Fruit fly (Drosophila melanogaster) whole organism, embryonic: Measurements from ENCODE around the gene CG14537.

Source experiments
- CG11504 ChIP-seq: fragments of 200-800 bp; sonication (Bioruptor generic); optimal IDR thresholded peaks from 3 replicates; lab custom pipeline; 2019; ENCODE audit warnings: missing biosample characterization, mild to moderate bottlenecking, missing genetic modification characterization, moderate library complexity
- CG12071 ChIP-seq: fragments of 200-800 bp; sonication (Bioruptor generic); optimal IDR thresholded peaks from 3 replicates; lab custom pipeline; 2018; ENCODE audit warnings: missing biosample characterization, mild to moderate bottlenecking, missing genetic modification characterization
- CG1233 ChIP-seq: fragments of 200-800 bp; sonication (Bioruptor generic); optimal IDR thresholded peaks from 4 replicates; lab custom pipeline; 2018; ENCODE audit warnings: missing biosample characterization, mild to moderate bottlenecking, missing genetic modification characterization
- CG12769 ChIP-seq: fragments of 200-800 bp; sonication (Bioruptor generic); optimal IDR thresholded peaks from 2 replicates; lab custom pipeline; 2019; ENCODE audit warnings: missing biosample characterization, mild to moderate bottlenecking, missing genetic modification characterization, moderate library complexity
- CG13296 ChIP-seq: fragments of 200-800 bp; sonication (Bioruptor generic); optimal IDR thresholded peaks from 3 replicates; lab custom pipeline; 2018; ENCODE audit warnings: missing biosample characterization, mild to moderate bottlenecking, missing genetic modification characterization
- CG14710 ChIP-seq: fragments of 200-800 bp; sonication (Bioruptor generic); optimal IDR thresholded peaks from 3 replicates; lab custom pipeline; 2019; ENCODE audit warnings: missing biosample characterization, mild to moderate bottlenecking, missing genetic modification characterization, moderate library complexity
- CG15696 ChIP-seq: fragments of 200-800 bp; sonication (Bioruptor generic); optimal IDR thresholded peaks from 2 replicates; lab custom pipeline; 2019; ENCODE audit warnings: missing biosample characterization, mild to moderate bottlenecking, missing genetic modification characterization, moderate library complexity
- CG17328 ChIP-seq: fragments of 200-800 bp; sonication (Bioruptor generic); IDR thresholded peaks from 2 replicates; pipeline ENCODE4 v1.3.6; 2022; ENCODE audit warnings: missing biosample characterization, missing genetic modification characterization
- CG17385 ChIP-seq: fragments of 200-800 bp; sonication (Bioruptor generic); optimal IDR thresholded peaks from 3 replicates; lab custom pipeline; 2018; ENCODE audit warnings: missing biosample characterization, mild to moderate bottlenecking, missing genetic modification characterization
- CG31224 ChIP-seq: fragments of 200-800 bp; sonication (Bioruptor generic); IDR thresholded peaks from 2 replicates; pipeline ENCODE4 v1.3.6; 2022; ENCODE audit warnings: missing biosample characterization, missing genetic modification characterization
- CG34422 ChIP-seq: fragments of 200-800 bp; sonication (Bioruptor generic); IDR thresholded peaks from 3 replicates; pipeline ENCODE4 v1.3.6; 2022; ENCODE audit warnings: missing biosample characterization, missing genetic modification characterization
- CG42726 ChIP-seq: fragments of 200-800 bp; sonication (Bioruptor generic); IDR thresholded peaks from 2 replicates; pipeline ENCODE4 v1.3.6; 2022; ENCODE audit warnings: missing biosample characterization, missing genetic modification characterization; ENCODE audit not compliant: partially characterized antibody
- CG6254 ChIP-seq: fragments of 200-800 bp; sonication (Bioruptor generic); optimal IDR thresholded peaks from 3 replicates; lab custom pipeline; 2017; ENCODE audit warnings: mild to moderate bottlenecking, missing biosample characterization, missing genetic modification reagents, missing genetic modification characterization
- CG6689 ChIP-seq: fragments of 200-800 bp; sonication (Bioruptor generic); IDR thresholded peaks from 2 replicates; pipeline ENCODE4 v1.3.6; 2022; ENCODE audit warnings: missing biosample characterization, missing genetic modification characterization
- CG7372 ChIP-seq: fragments of 200-800 bp; sonication (Bioruptor generic); IDR thresholded peaks from 2 replicates; pipeline ENCODE4 v1.3.6; 2022; ENCODE audit warnings: missing biosample characterization, missing genetic modification characterization
- CG7556 ChIP-seq: fragments of 200-800 bp; sonication (Bioruptor generic); optimal IDR thresholded peaks from 2 replicates; lab custom pipeline; 2017; ENCODE audit warnings: missing biosample characterization, mild to moderate bottlenecking, missing genetic modification characterization
- CG8290 ChIP-seq, 3 experiments: fragments of 200-800 bp; sonication (Bioruptor generic); optimal IDR thresholded peaks; 2 replicates each; lab custom pipeline; 2016 to 2019; ENCODE audit warnings: missing biosample characterization in 3 of 3, missing genetic modification characterization in 3 of 3, mild to moderate bottlenecking in 2 of 3, moderate library complexity in 1 of 3
- CHES-1-like ChIP-seq: fragments of 200-800 bp; sonication (Bioruptor generic); optimal IDR thresholded peaks from 2 replicates; lab custom pipeline; 2016; ENCODE audit warnings: missing biosample characterization, missing genetic modification characterization
- CrebB ChIP-seq: fragments of 200-800 bp; sonication (Bioruptor generic); optimal IDR thresholded peaks from 3 replicates; lab custom pipeline; 2018; ENCODE audit warnings: missing biosample characterization, mild to moderate bottlenecking, missing genetic modification characterization
- Dp ChIP-seq: fragments of 200-800 bp; sonication (Bioruptor generic); optimal IDR thresholded peaks from 2 replicates; lab custom pipeline; 2018; ENCODE audit warnings: missing biosample characterization, mild to moderate bottlenecking, missing genetic modification characterization, moderate library complexity
- Fer3 ChIP-seq: fragments of 200-800 bp; sonication (Bioruptor generic); optimal IDR thresholded peaks from 2 replicates; lab custom pipeline; 2018; ENCODE audit warnings: missing biosample characterization, mild to moderate bottlenecking, missing genetic modification characterization, moderate library complexity
- Hr78 ChIP-seq, 2 experiments: fragments of 200-800 bp in 1 of 2; fragments of >200 bp in 1 of 2; sonication (Bioruptor generic) in 1 of 2; optimal IDR thresholded peaks; 2 replicates each; lab custom pipeline; 2017 to 2019; ENCODE audit warnings: missing biosample characterization in 2 of 2, missing genetic modification characterization in 2 of 2, mild to moderate bottlenecking in 1 of 2, moderate library complexity in 1 of 2
- PHDP ChIP-seq: fragments of 200-800 bp; sonication (Bioruptor generic); optimal IDR thresholded peaks from 3 replicates; lab custom pipeline; 2018; ENCODE audit warnings: missing biosample characterization, mild to moderate bottlenecking, missing genetic modification characterization, moderate library complexity
- Rfx ChIP-seq: fragments of 200-800 bp; sonication (Bioruptor generic); IDR thresholded peaks from 2 replicates; pipeline ENCODE4 v1.3.6; 2022; ENCODE audit warnings: missing biosample characterization, missing genetic modification characterization
- Sox100B ChIP-seq: fragments of 200-800 bp; sonication (Bioruptor generic); optimal IDR thresholded peaks from 3 replicates; lab custom pipeline; 2018; ENCODE audit warnings: missing biosample characterization, mild to moderate bottlenecking, missing genetic modification characterization
- Sox102F ChIP-seq: fragments of 200-800 bp; sonication (Bioruptor generic); optimal IDR thresholded peaks from 2 replicates; lab custom pipeline; 2018; ENCODE audit warnings: missing biosample characterization, mild to moderate bottlenecking, missing genetic modification characterization, moderate library complexity
- Trl ChIP-seq, 3 experiments: fragments of >200 bp in 2 of 3; fragments of 200-800 bp in 1 of 3; sonication (Bioruptor generic) in 1 of 3; optimal IDR thresholded peaks; 2 replicates in 1 of 3; 3 replicates in 2 of 3; lab custom pipeline; 2016 to 2017; ENCODE audit warnings: missing biosample characterization in 1 of 3, missing genetic modification characterization in 1 of 3
- Xrp1 ChIP-seq: fragments of 200-800 bp; sonication (Bioruptor generic); IDR thresholded peaks from 2 replicates; pipeline ENCODE4 v1.3.6; 2022; ENCODE audit warnings: missing biosample characterization, missing genetic modification characterization
- bigmax ChIP-seq: fragments of 200-800 bp; sonication (Bioruptor generic); optimal IDR thresholded peaks from 2 replicates; lab custom pipeline; 2018; ENCODE audit warnings: missing biosample characterization, mild to moderate bottlenecking, missing genetic modification characterization
- cas ChIP-seq: fragments of 200-800 bp; sonication (Bioruptor generic); IDR thresholded peaks from 2 replicates; pipeline ENCODE4 v1.3.6; 2022; ENCODE audit warnings: missing biosample characterization, missing genetic modification characterization
- corto ChIP-seq: fragments of 200-800 bp; sonication (Bioruptor generic); optimal IDR thresholded peaks from 2 replicates; lab custom pipeline; 2016; ENCODE audit warnings: missing biosample characterization, mild to moderate bottlenecking, missing genetic modification characterization, moderate library complexity
- dan ChIP-seq: fragments of 200-800 bp; sonication (Bioruptor generic); IDR thresholded peaks from 2 replicates; pipeline ENCODE4 v1.3.6; 2022; ENCODE audit warnings: missing biosample characterization, missing genetic modification characterization
- dmrt99B ChIP-seq: fragments of 200-800 bp; sonication (Bioruptor generic); optimal IDR thresholded peaks from 2 replicates; lab custom pipeline; 2018; ENCODE audit warnings: missing biosample characterization, mild to moderate bottlenecking, missing genetic modification characterization, moderate library complexity
- ewg ChIP-seq: fragments of 200-800 bp; sonication (Bioruptor generic); optimal IDR thresholded peaks from 3 replicates; lab custom pipeline; 2017; ENCODE audit warnings: mild to moderate bottlenecking, missing biosample characterization, missing genetic modification reagents, missing genetic modification characterization
- fd64A ChIP-seq: fragments of 200-800 bp; sonication (Bioruptor generic); optimal IDR thresholded peaks from 3 replicates; lab custom pipeline; 2018; ENCODE audit warnings: missing biosample characterization, mild to moderate bottlenecking, missing genetic modification characterization
- gcm ChIP-seq: fragments of 200-800 bp; sonication (Bioruptor generic); optimal IDR thresholded peaks from 2 replicates; lab custom pipeline; 2019; ENCODE audit warnings: missing biosample characterization, mild to moderate bottlenecking, missing genetic modification characterization, moderate library complexity
- gcm2 ChIP-seq: fragments of 200-800 bp; sonication (Bioruptor generic); optimal IDR thresholded peaks from 2 replicates; lab custom pipeline; 2016; ENCODE audit warnings: missing biosample characterization, missing genetic modification characterization
- ind ChIP-seq: fragments of 200-800 bp; sonication (Bioruptor generic); optimal IDR thresholded peaks from 3 replicates; lab custom pipeline; 2016; ENCODE audit warnings: missing biosample characterization, missing genetic modification characterization
- jing ChIP-seq: fragments of 200-800 bp; sonication (Bioruptor generic); optimal IDR thresholded peaks from 2 replicates; lab custom pipeline; 2018; ENCODE audit warnings: missing biosample characterization, mild to moderate bottlenecking, missing genetic modification characterization
- kni ChIP-seq: fragments of 200-800 bp; sonication (Bioruptor generic); optimal IDR thresholded peaks from 3 replicates; lab custom pipeline; 2017; ENCODE audit warnings: mild to moderate bottlenecking, missing biosample characterization, missing genetic modification reagents, missing genetic modification characterization
- pfk ChIP-seq: fragments of 200-800 bp; sonication (Bioruptor generic); optimal IDR thresholded peaks from 2 replicates; lab custom pipeline; 2018; ENCODE audit warnings: missing biosample characterization, mild to moderate bottlenecking, missing genetic modification characterization, moderate library complexity
- rib ChIP-seq: fragments of 200-800 bp; sonication (Bioruptor generic); IDR thresholded peaks from 2 replicates; pipeline ENCODE4 v1.3.6; 2022; ENCODE audit warnings: missing biosample characterization, missing genetic modification characterization
- salm ChIP-seq: fragments of 200-800 bp; sonication (Bioruptor generic); optimal IDR thresholded peaks from 2 replicates; lab custom pipeline; 2018; ENCODE audit warnings: missing biosample characterization, mild to moderate bottlenecking, missing genetic modification characterization
- so ChIP-seq: fragments of 200-800 bp; sonication (Bioruptor generic); IDR thresholded peaks from 3 replicates; pipeline ENCODE4 v1.3.6; 2022; ENCODE audit warnings: missing biosample characterization, missing genetic modification characterization
- tll ChIP-seq, 2 experiments: fragments of 200-800 bp in 1 of 2; fragments of >200 bp in 1 of 2; sonication (Bioruptor generic) in 1 of 2; optimal IDR thresholded peaks; 2 replicates each; lab custom pipeline; 2017 to 2019; ENCODE audit warnings: missing biosample characterization in 2 of 2, missing genetic modification characterization in 2 of 2, mild to moderate bottlenecking in 1 of 2, moderate library complexity in 1 of 2
- trem ChIP-seq: fragments of 200-800 bp; optimal IDR thresholded peaks from 3 replicates; lab custom pipeline; 2019; ENCODE audit warnings: missing biosample characterization, mild to moderate bottlenecking, missing genetic modification characterization, moderate library complexity
- yki ChIP-seq: fragments of >200 bp; optimal IDR thresholded peaks from 3 replicates; lab custom pipeline; 2018
- zen2 ChIP-seq: fragments of 200-800 bp; sonication (Bioruptor generic); IDR thresholded peaks from 3 replicates; pipeline ENCODE4 v1.3.6; 2022; ENCODE audit warnings: missing biosample characterization, missing genetic modification characterization; ENCODE audit not compliant: partially characterized antibody
- zfh2 ChIP-seq: fragments of 200-800 bp; sonication (Bioruptor generic); optimal IDR thresholded peaks from 2 replicates; lab custom pipeline; 2016; ENCODE audit warnings: missing biosample characterization, missing genetic modification characterization

Gene CG14537

dm6 chr2L:7828901-7829300 is 11.4 kb upstream of the CG14537 start (continued):
- TF ChIP-seq CG1233 (GFP tag; lab: Kevin White, UChicago) (no peak), Trl (optimal IDR thresholded peaks at IDR 0.05; lab: Kevin White, UChicago) (peak; percentile 93), Trl (GFP tag; optimal IDR thresholded peaks at IDR 0.05; lab: Kevin White, UChicago) (peak; percentile 39), zen2 (GFP tag; lab: Robert Waterston, UW) (no peak), PHDP (peak; percentile 11), CG31224 (GFP tag; lab: Robert Waterston, UW) (no peak), CG8290 (GFP tag; optimal IDR thresholded peaks at IDR 0.05; lab: Kevin White, UChicago) (no peak), CG8290 (tag; optimal IDR thresholded peaks at IDR 0.05; lab: Kevin White, UChicago) (peak in 1 of 2 experiments; percentile 45), corto (GFP tag; lab: Kevin White, UChicago) (peak; percentile 7), CG12769 (tag; lab: Kevin White, UChicago) (peak; percentile 68), CrebB (tag; lab: Kevin White, UChicago) (peak; percentile 17), CG17385 (GFP tag; lab: Kevin White, UChicago) (peak; percentile 22), CG7372 (GFP tag; lab: Robert Waterston, UW) (no peak), kni (GFP tag; lab: Kevin White, UChicago) (peak; percentile 4), ind (GFP tag; lab: Kevin White, UChicago) (no peak), so (peak; percentile 24; the same call in 1 of the 3 replicates), CG6254 (GFP tag; lab: Kevin White, UChicago) (peak; percentile 17), Hr78 (GFP tag; optimal IDR thresholded peaks at IDR 0.05; lab: Kevin White, UChicago) (peak in 1 of 2 experiments; percentile 43), Sox102F (GFP tag; lab: Kevin White, UChicago) (no peak), Xrp1 (GFP tag; lab: Robert Waterston, UW) (0 out of 2 replicates have a peak, but pooled peaks have one; percentile 17), jing (GFP tag; lab: Kevin White, UChicago) (no peak), Rfx (GFP tag; lab: Robert Waterston, UW) (peak; percentile 13; the same call in 1 of the 2 replicates), CG42726 (GFP tag; lab: Robert Waterston, UW) (no peak), dan (GFP tag; lab: Robert Waterston, UW) (no peak), fd64A (peak; percentile 33), CG12071 (GFP tag; lab: Kevin White, UChicago) (peak; percentile 37), gcm2 (GFP tag; lab: Kevin White, UChicago) (no peak), trem (tag; lab: Kevin White, UChicago) (peak; percentile 1), Fer3 (no peak), Dp (GFP tag; lab: Kevin White, UChicago) (no peak), CG14710 (peak; percentile 27), pfk (peak; percentile 7), ewg (no peak), gcm (GFP tag; lab: Kevin White, UChicago) (peak; percentile 47), CHES-1-like (peak; percentile 14), zfh2 (GFP tag; lab: Kevin White, UChicago) (no peak), yki (lab: Kevin White, UChicago) (peak; percentile 51), CG7556 (GFP tag; lab: Kevin White, UChicago) (no peak), tll (GFP tag; optimal IDR thresholded peaks at IDR 0.05; lab: Kevin White, UChicago) (no peak), bigmax (GFP tag; lab: Kevin White, UChicago) (peak; percentile 96), CG11504 (tag; lab: Kevin White, UChicago) (peak; percentile 1), salm (tag; lab: Kevin White, UChicago) (peak; percentile 33), CG34422 (peak; percentile 19; the same call in 1 of the 3 replicates), rib (GFP tag; lab: Robert Waterston, UW) (0 out of 2 replicates have a peak, but pooled peaks have one; percentile 45), dmrt99B (no peak), Sox100B (GFP tag; lab: Kevin White, UChicago) (peak; percentile 35), CG15696 (tag; lab: Kevin White, UChicago) (no peak), cas (GFP tag; lab: Robert Waterston, UW) (no peak), CG13296 (GFP tag; lab: Kevin White, UChicago) (peak; percentile 47), CG6689 (GFP tag; lab: Robert Waterston, UW) (peak; percentile 47; the same call in 1 of the 2 replicates), CG17328 (GFP tag; lab: Robert Waterston, UW) (no peak; the same call in 1 of the 2 replicates)
